Worm (Caenorhabditis elegans) whole organism, L3 larva: ENCODE measurements around the gene viro-2.
A peak's percentile ranks its signal among the peaks of the same experiment; 100 is the strongest.

Source experiments
- elt-2 ChIP-seq: sonication (generic microtip); optimal IDR thresholded peaks from 2 replicates; lab custom pipeline; 2016; ENCODE audit warnings: missing genetic modification reagents, mild to moderate bottlenecking, missing genetic modification characterization, missing compliant biosample characterization
- elt-3 ChIP-seq, 3 experiments: fragments of 150-350 bp in 1 of 3; sonication (generic microtip) in 2 of 3; optimal IDR thresholded peaks; 2 replicates in 2 of 3; 4 replicates in 1 of 3; lab custom pipeline; 2014 to 2017; ENCODE audit warnings: missing biosample characterization in 3 of 3, missing genetic modification characterization in 3 of 3
- fkh-2 ChIP-seq: fragments of 150-350 bp; optimal IDR thresholded peaks from 2 replicates; lab custom pipeline; 2014; ENCODE audit warnings: missing biosample characterization, missing genetic modification reagents, missing genetic modification characterization
- nhr-12 ChIP-seq: fragments of 150-350 bp; optimal IDR thresholded peaks from 2 replicates; lab custom pipeline; 2014; ENCODE audit warnings: missing biosample characterization, missing genetic modification characterization
- pqm-1 ChIP-seq: fragments of 150-350 bp; optimal IDR thresholded peaks from 2 replicates; lab custom pipeline; 2017; ENCODE audit warnings: missing biosample characterization, missing genetic modification characterization, inconsistent platforms
- ztf-11 ChIP-seq: fragments of 150-350 bp; optimal IDR thresholded peaks from 2 replicates; lab custom pipeline; 2014; ENCODE audit warnings: missing biosample characterization, missing genetic modification characterization

DNA sequence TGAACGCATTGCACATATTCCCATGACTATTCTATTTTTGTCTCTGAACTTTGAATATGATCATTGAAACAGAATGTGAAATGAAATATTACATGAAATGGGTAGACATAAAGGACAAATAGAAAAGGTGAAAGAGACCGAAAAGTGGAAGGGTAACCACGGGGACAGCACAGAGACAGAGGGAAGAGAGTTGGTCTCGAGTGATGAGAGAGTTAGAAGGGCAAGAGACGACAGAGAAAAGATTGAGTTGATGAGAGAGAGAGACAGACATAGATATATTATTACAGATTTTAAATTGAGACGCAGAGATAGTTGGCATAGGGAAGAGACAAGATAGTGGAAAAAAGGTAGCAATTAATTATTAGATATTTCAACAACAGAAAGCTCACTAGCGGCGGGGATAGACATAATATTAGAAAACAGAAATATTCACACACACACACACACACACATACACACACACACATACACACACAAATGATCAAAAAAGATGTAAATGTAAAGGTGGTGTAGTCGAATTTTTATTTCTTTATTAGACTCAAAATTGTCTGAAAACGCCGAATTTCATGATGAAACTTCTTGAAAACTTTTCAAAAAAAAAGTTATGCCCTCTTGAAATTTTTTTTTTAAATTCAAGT, 12.0 kb upstream of the viro-2 start:
- no peak for TF ChIP-seq elt-3 (tag; optimal IDR thresholded peaks at IDR 0.05; lab: Kevin White, UChicago)
- no peak for TF ChIP-seq nhr-12 (tag; lab: Kevin White, UChicago)
- TF ChIP-seq pqm-1: peak; percentile 74
- no peak for TF ChIP-seq fkh-2 (tag; lab: Kevin White, UChicago)
- TF ChIP-seq elt-2 (tag; lab: Kevin White, UChicago): peak; percentile 68
- no peak for TF ChIP-seq ztf-11 (tag; lab: Kevin White, UChicago)
